Worm (Caenorhabditis elegans): Measurements from ENCODE around the gene fbxb-51.
A peak's percentile ranks its signal among the peaks of the same experiment; 100 is the strongest.

The fbxb-51 gene

ce11 chrII:1550501-1550900 lies at the start of gene fbxb-51, which contains the start of gene fbxb-52:
Gene fbxb-51, plus strand, starts transcription at chrII:1550712.
Gene fbxb-52, minus strand, starts transcription at chrII:1550601.
- TF ChIP-seq tbx-37 (GFP tag; conservative IDR thresholded peaks at IDR 0.05) (no peak), hmg-4 (GFP tag; optimal IDR thresholded peaks at IDR 0.05) (no peak), tbx-11 (GFP tag; IDR thresholded peaks at IDR 0.05) (no peak), ceh-36 (tag; optimal IDR thresholded peaks at IDR 0.05) (no peak), scrt-1 (GFP tag; IDR thresholded peaks at IDR 0.05) (no peak), ets-7 (tag; optimal IDR thresholded peaks at IDR 0.05) (no peak), ama-1 (optimal IDR thresholded peaks at IDR 0.05) (no peak)

- TF ChIP-seq scrt-1 (GFP tag; IDR thresholded peaks at IDR 0.05) (no peak), ceh-13 (GFP tag; optimal IDR thresholded peaks at IDR 0.05) (no peak), sea-1 (GFP tag; conservative IDR thresholded peaks at IDR 0.05) (no peak), tbx-11 (GFP tag; IDR thresholded peaks at IDR 0.05) (no peak), ceh-36 (tag; optimal IDR thresholded peaks at IDR 0.05) (no peak), hmbx-1 (tag; optimal IDR thresholded peaks at IDR 0.05) (no peak)
Measured at ce11 chrII:1500959-1501358, 49.6 kb upstream of the fbxb-51 start.

ce11 chrII:1501614-1502355 lies 48.7 kb upstream of the fbxb-51 start:
- TF ChIP-seq hnd-1 (tag; optimal IDR thresholded peaks at IDR 0.05) (no peak), sea-1 (GFP tag; conservative IDR thresholded peaks at IDR 0.05) (0 out of 2 replicates have a peak, but pooled peaks have one; percentile 21), pes-1 (GFP tag; IDR thresholded peaks at IDR 0.05) (no peak), hmg-4 (GFP tag; optimal IDR thresholded peaks at IDR 0.05) (peak; percentile 49)

DNA sequence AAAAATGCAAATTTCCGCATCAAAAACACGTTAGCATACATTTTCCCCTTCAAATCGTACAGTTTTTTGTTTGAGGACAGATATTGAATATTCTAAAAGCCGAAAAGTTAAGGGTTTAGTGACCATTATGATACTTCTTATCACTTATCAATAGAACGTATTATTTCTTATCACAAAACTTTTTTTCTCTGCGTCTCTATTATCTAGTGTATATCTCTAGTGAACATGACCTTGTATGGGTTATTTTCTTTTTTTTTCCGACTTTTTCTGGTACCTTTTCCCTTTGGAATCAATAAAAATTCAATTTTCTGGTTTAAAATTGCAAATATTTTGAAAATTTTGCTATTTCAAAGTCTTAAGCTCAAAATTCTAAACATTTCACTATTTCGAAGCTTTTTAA lies 46.8 kb upstream of the fbxb-51 start:
- TF ChIP-seq ets-7 (tag; optimal IDR thresholded peaks at IDR 0.05) (no peak), aly-1 (tag; optimal IDR thresholded peaks at IDR 0.05) (no peak), hmg-4 (GFP tag; optimal IDR thresholded peaks at IDR 0.05) (no peak), tbx-37 (GFP tag; conservative IDR thresholded peaks at IDR 0.05) (no peak), ceh-36 (tag; optimal IDR thresholded peaks at IDR 0.05) (no peak), sea-1 (GFP tag; conservative IDR thresholded peaks at IDR 0.05) (no peak)

- 0 out of 2 replicates have a peak, but pooled peaks have one; percentile 3 for TF ChIP-seq pes-1 (GFP tag; IDR thresholded peaks at IDR 0.05)
- TF ChIP-seq sea-1 (GFP tag; conservative IDR thresholded peaks at IDR 0.05) = no peak
- no peak for TF ChIP-seq tbx-11 (GFP tag; IDR thresholded peaks at IDR 0.05)
- TF ChIP-seq ceh-13 (GFP tag; optimal IDR thresholded peaks at IDR 0.05) = no peak
- TF ChIP-seq aly-1 (tag; optimal IDR thresholded peaks at IDR 0.05) = no peak
Measured at ce11 chrII:1504266-1504665, 46.2 kb upstream of the fbxb-51 start, which contains the start of gene fdgt-1. Gene fdgt-1, plus strand, starts transcription at chrII:1504566.

ce11 chrII:1517354-1517753 lies 33.2 kb upstream of the fbxb-51 start, which contains the start of gene math-45:
Gene math-45, minus strand, starts transcription at chrII:1517454.
- TF ChIP-seq hnd-1 (tag; optimal IDR thresholded peaks at IDR 0.05) (no peak), hmbx-1 (tag; optimal IDR thresholded peaks at IDR 0.05) (no peak), ceh-13 (GFP tag; optimal IDR thresholded peaks at IDR 0.05) (no peak), ceh-36 (tag; optimal IDR thresholded peaks at IDR 0.05) (no peak)

DNA sequence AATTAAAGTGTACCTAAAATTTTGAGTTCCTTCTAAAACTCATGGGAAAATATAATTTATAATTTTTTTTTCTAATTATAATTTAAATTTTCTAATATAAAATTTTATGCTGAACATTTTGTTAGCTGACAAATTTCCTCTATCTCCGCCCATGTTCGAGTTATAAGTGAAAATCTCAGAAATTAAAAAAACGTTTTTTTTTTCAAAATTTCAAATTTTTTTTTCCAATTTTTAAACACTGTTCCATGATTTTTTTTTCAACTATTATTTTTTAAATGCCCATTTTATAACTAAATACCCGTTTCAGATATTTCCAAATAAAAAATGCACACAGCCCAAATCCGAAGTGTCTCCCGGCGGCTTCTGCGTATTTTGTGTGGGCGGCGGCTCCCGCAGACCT lies 31.6 kb upstream of the fbxb-51 start, which contains the start of gene Y51H7BR.8:
Gene Y51H7BR.8, plus strand, starts transcription at position 301 of the 400 bp plus-strand sequence.
- TF ChIP-seq hmg-4 (GFP tag; optimal IDR thresholded peaks at IDR 0.05) (no peak), tra-4 (tag; optimal IDR thresholded peaks at IDR 0.05) (no peak), ama-1 (optimal IDR thresholded peaks at IDR 0.05) (no peak), tbx-11 (GFP tag; IDR thresholded peaks at IDR 0.05) (no peak), scrt-1 (GFP tag; IDR thresholded peaks at IDR 0.05) (no peak), hmbx-1 (tag; optimal IDR thresholded peaks at IDR 0.05) (no peak), B0310.2 (tag; optimal IDR thresholded peaks at IDR 0.05) (no peak), pes-1 (GFP tag; IDR thresholded peaks at IDR 0.05) (no peak), sea-1 (GFP tag; conservative IDR thresholded peaks at IDR 0.05) (no peak), ceh-13 (GFP tag; optimal IDR thresholded peaks at IDR 0.05) (no peak), ceh-36 (tag; optimal IDR thresholded peaks at IDR 0.05) (no peak), F13C5.2 (tag; optimal IDR thresholded peaks at IDR 0.05) (no peak), tbx-37 (GFP tag; conservative IDR thresholded peaks at IDR 0.05) (no peak), flt-1 (GFP tag; IDR thresholded peaks at IDR 0.05) (no peak), hnd-1 (tag; optimal IDR thresholded peaks at IDR 0.05) (no peak), ets-7 (tag; optimal IDR thresholded peaks at IDR 0.05) (no peak)

DNA sequence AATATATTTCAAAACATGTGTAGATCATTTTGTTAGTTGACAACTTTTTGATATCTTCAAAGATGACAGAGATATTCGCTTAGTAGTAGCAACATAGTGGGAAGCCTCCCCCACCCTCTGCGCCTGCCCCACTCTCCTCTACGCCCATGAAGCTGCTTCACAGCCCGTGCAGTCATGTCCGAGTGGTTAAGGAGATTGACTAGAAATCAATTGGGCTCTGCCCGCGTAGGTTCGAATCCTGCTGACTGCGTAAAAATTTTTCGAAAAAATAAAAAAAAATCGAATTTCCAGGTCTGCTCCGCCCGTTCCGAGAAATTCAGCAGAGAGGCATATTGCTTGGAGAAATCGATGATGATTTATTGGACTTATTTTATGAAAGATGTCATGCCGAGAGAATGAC lies 30.6 kb upstream of the fbxb-51 start:
- TF ChIP-seq hmg-4 (GFP tag; optimal IDR thresholded peaks at IDR 0.05) (no peak), flt-1 (GFP tag; IDR thresholded peaks at IDR 0.05) (0 out of 2 replicates have a peak, but pooled peaks have one; percentile 21), pes-1 (GFP tag; IDR thresholded peaks at IDR 0.05) (0 out of 2 replicates have a peak, but pooled peaks have one; percentile 47), F13C5.2 (tag; optimal IDR thresholded peaks at IDR 0.05) (no peak), tbx-11 (GFP tag; IDR thresholded peaks at IDR 0.05) (no peak), hmbx-1 (tag; optimal IDR thresholded peaks at IDR 0.05) (no peak), aly-1 (tag; optimal IDR thresholded peaks at IDR 0.05) (no peak), tbx-37 (GFP tag; conservative IDR thresholded peaks at IDR 0.05) (no peak), sea-1 (GFP tag; conservative IDR thresholded peaks at IDR 0.05) (no peak), tra-4 (tag; optimal IDR thresholded peaks at IDR 0.05) (no peak), hnd-1 (tag; optimal IDR thresholded peaks at IDR 0.05) (no peak), ceh-13 (GFP tag; optimal IDR thresholded peaks at IDR 0.05) (no peak), ceh-36 (tag; optimal IDR thresholded peaks at IDR 0.05) (no peak), ama-1 (optimal IDR thresholded peaks at IDR 0.05) (no peak), B0310.2 (tag; optimal IDR thresholded peaks at IDR 0.05) (no peak), ets-7 (tag; optimal IDR thresholded peaks at IDR 0.05) (no peak), scrt-1 (GFP tag; IDR thresholded peaks at IDR 0.05) (0 out of 2 replicates have a peak, but pooled peaks have one; percentile 24)
